Fruit fly (Drosophila melanogaster) whole organism, embryonic: ENCODE results near the gene CG3123.
A peak's percentile ranks its signal among the peaks of the same experiment; 100 is the strongest.

Source experiments
- ATbp ChIP-seq: fragments of 200-800 bp; sonication (Bioruptor generic); optimal IDR thresholded peaks from 2 replicates; lab custom pipeline; 2017; ENCODE audit warnings: missing biosample characterization, mild to moderate bottlenecking, missing genetic modification characterization, missing genetic modification reagents
- Atf3 ChIP-seq: fragments of 200-800 bp; sonication (Bioruptor generic); optimal IDR thresholded peaks from 3 replicates; lab custom pipeline; 2016; ENCODE audit warnings: missing biosample characterization, missing genetic modification characterization
- Atf6 ChIP-seq: fragments of 200-800 bp; sonication (Bioruptor generic); IDR thresholded peaks from 2 replicates; pipeline ENCODE4 v1.3.6; 2022; ENCODE audit warnings: missing biosample characterization, missing genetic modification characterization
- B-H1 ChIP-seq: fragments of 200-800 bp; sonication (Bioruptor generic); IDR thresholded peaks from 3 replicates; pipeline ENCODE4 v1.3.6; 2022; ENCODE audit warnings: missing biosample characterization, missing genetic modification characterization
- B-H2 ChIP-seq: fragments of 200-800 bp; sonication (Bioruptor generic); optimal IDR thresholded peaks from 2 replicates; lab custom pipeline; 2018; ENCODE audit warnings: missing biosample characterization, mild to moderate bottlenecking, missing genetic modification characterization
- Bgb ChIP-seq: fragments of 200-800 bp; sonication (Bioruptor generic); IDR thresholded peaks from 2 replicates; pipeline ENCODE4 v1.3.6; 2022; ENCODE audit warnings: missing biosample characterization, missing genetic modification characterization; ENCODE audit not compliant: partially characterized antibody
- Bteb2 ChIP-seq: fragments of 200-800 bp; sonication (Bioruptor generic); optimal IDR thresholded peaks from 2 replicates; lab custom pipeline; 2016; ENCODE audit warnings: missing biosample characterization, missing genetic modification characterization
- CG10321 ChIP-seq: fragments of 200-800 bp; sonication (Bioruptor generic); IDR thresholded peaks from 2 replicates; pipeline ENCODE4 v1.3.6; 2022; ENCODE audit warnings: missing biosample characterization, missing genetic modification characterization
- CG11723 ChIP-seq: fragments of 200-800 bp; sonication (Bioruptor generic); optimal IDR thresholded peaks from 2 replicates; lab custom pipeline; 2017; ENCODE audit warnings: missing biosample characterization, mild to moderate bottlenecking, missing genetic modification characterization
- CG12942 ChIP-seq: fragments of 200-800 bp; sonication (Bioruptor generic); optimal IDR thresholded peaks from 3 replicates; lab custom pipeline; 2016; ENCODE audit warnings: missing biosample characterization, missing genetic modification characterization
- CG14965 ChIP-seq: fragments of 200-800 bp; sonication (Bioruptor generic); optimal IDR thresholded peaks from 2 replicates; lab custom pipeline; 2016; ENCODE audit warnings: missing biosample characterization, missing genetic modification characterization, borderline replicate concordance
- CG15601 ChIP-seq: fragments of 200-800 bp; sonication (Bioruptor generic); optimal IDR thresholded peaks from 3 replicates; lab custom pipeline; 2019; ENCODE audit warnings: missing biosample characterization, mild to moderate bottlenecking, missing genetic modification characterization, moderate library complexity
- CG18011 ChIP-seq: fragments of 200-800 bp; sonication (Bioruptor generic); optimal IDR thresholded peaks from 2 replicates; lab custom pipeline; 2017; ENCODE audit warnings: missing biosample characterization, missing genetic modification characterization, mild to moderate bottlenecking, moderate library complexity, missing genotype
- CG18764 ChIP-seq: fragments of 200-800 bp; sonication (Bioruptor generic); optimal IDR thresholded peaks from 3 replicates; lab custom pipeline; 2016; ENCODE audit warnings: missing biosample characterization, missing genetic modification characterization
- CG2116 ChIP-seq: fragments of 200-800 bp; sonication (Bioruptor generic); optimal IDR thresholded peaks from 3 replicates; lab custom pipeline; 2018; ENCODE audit warnings: missing biosample characterization, mild to moderate bottlenecking, missing genetic modification characterization
- CG32772 ChIP-seq: fragments of 200-800 bp; sonication (Bioruptor generic); IDR thresholded peaks from 2 replicates; pipeline ENCODE4 v1.3.6; 2022; ENCODE audit warnings: missing biosample characterization, missing genetic modification characterization
- CG4404 ChIP-seq: fragments of 200-800 bp; sonication (Bioruptor generic); IDR thresholded peaks from 2 replicates; pipeline ENCODE4 v1.3.6; 2022; ENCODE audit warnings: missing biosample characterization, missing genetic modification characterization
- CG6791 ChIP-seq: fragments of 200-800 bp; sonication (Bioruptor generic); IDR thresholded peaks from 3 replicates; pipeline ENCODE4 v1.3.6; 2022; ENCODE audit warnings: missing biosample characterization, missing genetic modification characterization; ENCODE audit not compliant: partially characterized antibody
- CG7928 ChIP-seq: fragments of 200-800 bp; sonication (Bioruptor generic); optimal IDR thresholded peaks from 2 replicates; lab custom pipeline; 2017; ENCODE audit warnings: missing biosample characterization, mild to moderate bottlenecking, missing genetic modification characterization
- CG9215 ChIP-seq: fragments of 200-800 bp; sonication (Bioruptor generic); IDR thresholded peaks from 2 replicates; pipeline ENCODE4 v1.3.6; 2022; ENCODE audit warnings: missing biosample characterization, missing genetic modification characterization
- Deaf1 ChIP-seq: fragments of 200-800 bp; optimal IDR thresholded peaks from 3 replicates; lab custom pipeline; 2019; ENCODE audit warnings: missing biosample characterization, mild to moderate bottlenecking, missing genetic modification characterization, moderate library complexity
- Dll ChIP-seq: fragments of 200-800 bp; sonication (Bioruptor generic); IDR thresholded peaks from 4 replicates; pipeline ENCODE4 v1.3.6; 2022; ENCODE audit warnings: missing biosample characterization, missing genetic modification characterization; ENCODE audit not compliant: partially characterized antibody
- Dref ChIP-seq: fragments of 200-800 bp; sonication (Bioruptor generic); IDR thresholded peaks from 2 replicates; pipeline ENCODE4 v1.3.6; 2022; ENCODE audit warnings: missing biosample characterization, missing genetic modification characterization
- Drgx ChIP-seq: fragments of 200-800 bp; sonication (Bioruptor generic); IDR thresholded peaks from 2 replicates; pipeline ENCODE4 v1.3.6; 2022; ENCODE audit warnings: missing biosample characterization, missing genetic modification characterization
- E2f2 ChIP-seq: fragments of 200-800 bp; sonication (Bioruptor generic); IDR thresholded peaks from 2 replicates; pipeline ENCODE4 v1.3.6; 2022; ENCODE audit warnings: missing biosample characterization, missing genetic modification characterization
- Fer3 ChIP-seq: fragments of 200-800 bp; sonication (Bioruptor generic); optimal IDR thresholded peaks from 2 replicates; lab custom pipeline; 2018; ENCODE audit warnings: missing biosample characterization, mild to moderate bottlenecking, missing genetic modification characterization, moderate library complexity
- Jarid2 ChIP-seq: fragments of 200-800 bp; sonication (Bioruptor generic); optimal IDR thresholded peaks from 3 replicates; lab custom pipeline; 2017; ENCODE audit warnings: mild to moderate bottlenecking, missing biosample characterization, missing genetic modification reagents, missing genetic modification characterization
- NC2α ChIP-seq: fragments of 200-800 bp; sonication (Bioruptor generic); optimal IDR thresholded peaks from 2 replicates; lab custom pipeline; 2016; ENCODE audit warnings: missing biosample characterization, missing genetic modification characterization
- Nf-YB ChIP-seq: fragments of 200-800 bp; sonication (Bioruptor generic); optimal IDR thresholded peaks from 3 replicates; lab custom pipeline; 2019; ENCODE audit warnings: missing biosample characterization, mild to moderate bottlenecking, missing genetic modification characterization, moderate library complexity
- Pdp1 ChIP-seq, 2 experiments: fragments of 200-800 bp; sonication (Bioruptor generic); optimal IDR thresholded peaks; 3 replicates each; lab custom pipeline; 2016; ENCODE audit warnings: missing biosample characterization in 2 of 2, missing genetic modification characterization in 2 of 2, mild to moderate bottlenecking in 1 of 2, moderate library complexity in 1 of 2
- Rfx ChIP-seq: fragments of 200-800 bp; sonication (Bioruptor generic); IDR thresholded peaks from 2 replicates; pipeline ENCODE4 v1.3.6; 2022; ENCODE audit warnings: missing biosample characterization, missing genetic modification characterization
- TFAM ChIP-seq: fragments of 200-800 bp; sonication (Bioruptor generic); optimal IDR thresholded peaks from 2 replicates; lab custom pipeline; 2017; ENCODE audit warnings: missing biosample characterization, missing genetic modification characterization, inconsistent platforms
- amos ChIP-seq: fragments of 200-800 bp; sonication (Bioruptor generic); IDR thresholded peaks from 2 replicates; pipeline ENCODE4 v1.3.6; 2022; ENCODE audit warnings: missing biosample characterization, missing genetic modification characterization; ENCODE audit not compliant: partially characterized antibody
- btn ChIP-seq: fragments of 200-800 bp; sonication (Bioruptor generic); optimal IDR thresholded peaks from 2 replicates; lab custom pipeline; 2016; ENCODE audit warnings: missing biosample characterization, missing genetic modification characterization
- cad ChIP-seq: fragments of >200 bp; optimal IDR thresholded peaks from 2 replicates; lab custom pipeline; 2017; ENCODE audit warnings: missing biosample characterization, missing genetic modification characterization
- chinmo ChIP-seq: fragments of 200-800 bp; sonication (Bioruptor generic); IDR thresholded peaks from 4 replicates; pipeline ENCODE4 v1.3.6; 2022; ENCODE audit warnings: missing biosample characterization, missing genetic modification characterization; ENCODE audit not compliant: partially characterized antibody
- cwo ChIP-seq: fragments of 200-800 bp; sonication (Bioruptor generic); optimal IDR thresholded peaks from 3 replicates; lab custom pipeline; 2017; ENCODE audit warnings: missing biosample characterization, missing genetic modification characterization, mild to moderate bottlenecking, moderate library complexity, missing genetic modification reagents
- eyg ChIP-seq: fragments of 200-800 bp; sonication (Bioruptor generic); optimal IDR thresholded peaks from 3 replicates; lab custom pipeline; 2016; ENCODE audit warnings: missing biosample characterization, missing genetic modification characterization
- grau ChIP-seq: fragments of 200-800 bp; optimal IDR thresholded peaks from 3 replicates; lab custom pipeline; 2019; ENCODE audit warnings: missing biosample characterization, mild to moderate bottlenecking, missing genetic modification characterization, moderate library complexity
- gt ChIP-seq: fragments of 200-800 bp; sonication (Bioruptor generic); IDR thresholded peaks from 2 replicates; pipeline ENCODE4 v1.3.6; 2022; ENCODE audit warnings: missing biosample characterization, missing genetic modification characterization
- klu ChIP-seq: fragments of 200-800 bp; sonication (Bioruptor generic); IDR thresholded peaks from 2 replicates; pipeline ENCODE4 v1.3.6; 2022; ENCODE audit warnings: missing biosample characterization, missing genetic modification characterization
- oc ChIP-seq: fragments of 200-800 bp; sonication (Bioruptor generic); optimal IDR thresholded peaks from 2 replicates; lab custom pipeline; 2018; ENCODE audit warnings: missing biosample characterization, mild to moderate bottlenecking, missing genetic modification characterization, moderate library complexity
- pita ChIP-seq: fragments of 200-800 bp; sonication (Bioruptor generic); optimal IDR thresholded peaks from 2 replicates; lab custom pipeline; 2017; ENCODE audit warnings: missing biosample characterization, mild to moderate bottlenecking, missing genetic modification characterization
- repo ChIP-seq: fragments of 200-800 bp; sonication (Bioruptor generic); optimal IDR thresholded peaks from 2 replicates; lab custom pipeline; 2016; ENCODE audit warnings: missing biosample characterization, missing genetic modification characterization
- sima ChIP-seq: fragments of 200-800 bp; sonication (Bioruptor generic); optimal IDR thresholded peaks from 2 replicates; lab custom pipeline; 2016; ENCODE audit warnings: missing biosample characterization, missing genetic modification characterization
- tgo ChIP-seq: fragments of 200-800 bp; sonication (Bioruptor generic); IDR thresholded peaks from 3 replicates; pipeline ENCODE4 v1.3.6; 2022; ENCODE audit warnings: missing biosample characterization, missing genetic modification characterization
- vfl ChIP-seq: fragments of 200-800 bp; sonication (Bioruptor generic); optimal IDR thresholded peaks from 2 replicates; lab custom pipeline; 2016; ENCODE audit warnings: missing biosample characterization, missing genetic modification characterization
- zfh1 ChIP-seq: fragments of 200-800 bp; sonication (Bioruptor generic); IDR thresholded peaks from 3 replicates; pipeline ENCODE4 v1.3.6; 2022; ENCODE audit warnings: missing biosample characterization, missing genetic modification characterization

Gene CG3123

DNA sequence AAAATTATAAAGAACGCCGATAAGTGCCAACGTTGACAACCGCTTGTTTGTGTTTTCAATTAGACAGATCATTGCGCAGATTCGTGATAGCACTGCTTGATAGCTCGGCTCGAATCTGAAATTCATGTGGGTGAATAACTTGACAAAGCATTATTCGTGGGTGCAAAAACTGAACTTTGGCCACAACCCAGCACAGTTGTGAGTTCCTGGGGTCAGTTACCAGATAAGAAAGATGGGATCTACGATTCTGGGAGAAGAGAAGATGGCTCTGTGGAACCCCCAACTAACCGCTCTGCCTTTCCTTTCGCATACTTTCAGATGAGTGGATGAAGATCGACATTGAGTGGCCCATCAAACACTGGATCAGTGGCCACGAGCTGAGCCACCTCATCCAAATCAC, 14.5 kb downstream of the CG3123 start:
- TF ChIP-seq CG11723 (no peak), ATbp (no peak)

DNA sequence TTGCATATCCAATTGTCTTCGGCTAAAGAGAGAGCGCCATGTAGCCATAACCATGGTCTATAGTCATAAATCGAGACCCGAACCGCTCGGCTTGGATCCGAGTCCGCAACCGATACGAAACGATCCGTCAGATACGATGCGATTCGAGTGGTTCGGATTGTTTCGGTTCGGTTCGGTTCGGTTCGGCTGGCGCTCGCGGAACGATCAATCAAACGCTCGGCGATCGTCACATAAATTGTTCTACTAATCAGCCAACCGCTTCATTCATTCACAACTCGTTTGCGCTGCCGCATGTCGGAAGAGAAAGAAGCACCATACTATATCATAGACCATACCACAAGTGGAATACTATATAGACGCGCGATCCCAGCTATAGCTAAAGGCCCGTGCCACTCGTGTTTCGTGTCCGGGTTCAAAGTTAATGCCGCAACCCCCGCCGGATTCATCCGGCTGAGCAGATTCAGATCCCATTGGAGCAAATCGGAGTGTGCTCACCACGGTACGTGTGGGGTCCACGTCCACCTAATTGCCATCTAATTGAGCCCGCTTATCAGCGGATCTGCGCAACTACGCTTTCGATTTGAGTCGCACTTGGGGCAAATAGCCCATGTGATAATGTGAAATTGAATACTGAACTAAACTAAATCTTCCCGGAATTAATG, 17.1 kb downstream of the CG3123 start:
- TF ChIP-seq zfh1 (GFP tag; lab: Robert Waterston, UW) (no peak), CG9215 (GFP tag; lab: Robert Waterston, UW) (no peak), TFAM (no peak), Drgx (GFP tag; lab: Robert Waterston, UW) (no peak), CG7928 (GFP tag; lab: Kevin White, UChicago) (no peak), pita (GFP tag; lab: Kevin White, UChicago) (no peak), Dll (GFP tag; lab: Robert Waterston, UW) (no peak), CG2116 (no peak), oc (tag; lab: Kevin White, UChicago) (no peak), E2f2 (GFP tag; lab: Robert Waterston, UW) (no peak), Fer3 (tag; lab: Kevin White, UChicago) (no peak), CG15601 (tag; lab: Kevin White, UChicago) (no peak), btn (GFP tag; lab: Kevin White, UChicago) (no peak), NC2α (GFP tag; lab: Kevin White, UChicago) (no peak), Bgb (GFP tag; lab: Robert Waterston, UW) (no peak), CG6791 (GFP tag; lab: Robert Waterston, UW) (0 out of 3 replicates have a peak, but pooled peaks have one; percentile 25), B-H1 (GFP tag; lab: Robert Waterston, UW) (no peak), Jarid2 (GFP tag; lab: Kevin White, UChicago) (peak; percentile 56), grau (tag; lab: Kevin White, UChicago) (no peak), klu (GFP tag; lab: Robert Waterston, UW) (no peak), tgo (GFP tag; lab: Robert Waterston, UW) (no peak), CG18764 (no peak), Atf3 (no peak), gt (GFP tag; lab: Robert Waterston, UW) (no peak), repo (no peak), Dref (no peak), vfl (GFP tag; lab: Kevin White, UChicago) (no peak), CG18011 (GFP tag; lab: Kevin White, UChicago) (no peak), CG32772 (GFP tag; lab: Robert Waterston, UW) (no peak), CG14965 (no peak), CG12942 (no peak), sima (GFP tag; lab: Kevin White, UChicago) (no peak), Bteb2 (GFP tag; lab: Kevin White, UChicago) (no peak), Pdp1 (GFP tag; optimal IDR thresholded peaks at IDR 0.05; lab: Kevin White, UChicago) (peak in 1 of 2 experiments; percentile 33), Deaf1 (tag; lab: Kevin White, UChicago) (peak; percentile 99), B-H2 (GFP tag; lab: Kevin White, UChicago) (no peak), Atf6 (GFP tag; lab: Robert Waterston, UW) (no peak), chinmo (GFP tag; lab: Robert Waterston, UW) (0 out of 4 replicates have a peak, but pooled peaks have one; percentile 43), Nf-YB (peak; percentile 44), Rfx (GFP tag; lab: Robert Waterston, UW) (no peak), cad (GFP tag; lab: Kevin White, UChicago) (peak; percentile 73), cwo (peak; percentile 38), amos (GFP tag; lab: Robert Waterston, UW) (peak; percentile 13; the same call in 1 of the 2 replicates), CG11723 (no peak), eyg (GFP tag; lab: Kevin White, UChicago) (no peak), CG4404 (GFP tag; lab: Robert Waterston, UW) (no peak), CG10321 (GFP tag; lab: Robert Waterston, UW) (no peak)
